Comparison of ENCODE assay signal across 4 fruit fly cellular contexts in genomic region chr4:1064219-1064618, dm6.
TF ChIP-seq lines count a peak whose summit lies in the region.

No protein-coding gene starts in this region.

- TF ChIP-seq CTCF in whole organism, embryonic (GFP tag; optimal IDR thresholded peaks at IDR 0.05; lab: Kevin White, UChicago) = no peak

TF ChIP-seq in whole organism, adult, 20 proteins besides CTCF, POLR2A, EP300 and RAD21:
- TF ChIP-seq CG14711 (tag; optimal IDR thresholded peaks at IDR 0.05; lab: Kevin White, UChicago) (no peak), CG7101 (tag; optimal IDR thresholded peaks at IDR 0.05; lab: Kevin White, UChicago) (peak; percentile 52), CG11617 (GFP tag; optimal IDR thresholded peaks at IDR 0.05; lab: Kevin White, UChicago) (peak; percentile 16), tj (GFP tag; optimal IDR thresholded peaks at IDR 0.05; lab: Kevin White, UChicago) (no peak), CG33017 (tag; optimal IDR thresholded peaks at IDR 0.05; lab: Kevin White, UChicago) (peak; percentile 48), cic (GFP tag; optimal IDR thresholded peaks at IDR 0.05; lab: Kevin White, UChicago) (no peak), kay (GFP tag; lab: Kevin White, UChicago; ENCODE audit: borderline replicate concordance) (peak; percentile 71), bab1 (GFP tag; optimal IDR thresholded peaks at IDR 0.05; lab: Kevin White, UChicago) (no peak), toe (GFP tag; optimal IDR thresholded peaks at IDR 0.05; lab: Kevin White, UChicago) (no peak), Hr96 (GFP tag; optimal IDR thresholded peaks at IDR 0.05; lab: Kevin White, UChicago) (no peak), cnc (optimal IDR thresholded peaks at IDR 0.05; lab: Kevin White, UChicago) (no peak), CG1620 (GFP tag; optimal IDR thresholded peaks at IDR 0.05; lab: Kevin White, UChicago) (no peak)

TF ChIP-seq in whole organism, embryonic, 481 proteins besides CTCF, POLR2A, EP300 and RAD21 (continues in another document):
- TF ChIP-seq CG11696 (GFP tag; IDR thresholded peaks at IDR 0.05; lab: Robert Waterston, UW) = no peak
- TF ChIP-seq hkb (optimal IDR thresholded peaks at IDR 0.05; lab: Kevin White, UChicago) = no peak
- 0 out of 2 replicates have a peak, but pooled peaks have one; percentile 38 for TF ChIP-seq hkb (GFP tag; IDR thresholded peaks at IDR 0.05; lab: Robert Waterston, UW)
- no peak for TF ChIP-seq aop (GFP tag; IDR thresholded peaks at IDR 0.05; lab: Robert Waterston, UW)
- TF ChIP-seq D19A (tag; optimal IDR thresholded peaks at IDR 0.05; lab: Kevin White, UChicago) = peak; percentile 44
- 0 out of 2 replicates have a peak, but pooled peaks have one; percentile 18 for TF ChIP-seq CG10366 (GFP tag; IDR thresholded peaks at IDR 0.05; lab: Robert Waterston, UW)
- peak; percentile 2 for TF ChIP-seq CG10209 (GFP tag; optimal IDR thresholded peaks at IDR 0.05; lab: Kevin White, UChicago)
- no peak for TF ChIP-seq Mrtf (GFP tag; IDR thresholded peaks at IDR 0.05; lab: Robert Waterston, UW)
- TF ChIP-seq fd96Cb (tag; optimal IDR thresholded peaks at IDR 0.05; lab: Kevin White, UChicago) = peak; percentile 31
- TF ChIP-seq wdn (GFP tag; IDR thresholded peaks at IDR 0.05; lab: Robert Waterston, UW) = no peak
- TF ChIP-seq CG13296 (GFP tag; optimal IDR thresholded peaks at IDR 0.05; lab: Kevin White, UChicago) = no peak
- peak; percentile 36 for TF ChIP-seq CG18262 (tag; optimal IDR thresholded peaks at IDR 0.05; lab: Kevin White, UChicago)
- no peak for TF ChIP-seq Hey (tag; optimal IDR thresholded peaks at IDR 0.05; lab: Kevin White, UChicago)
- no peak for TF ChIP-seq trh (GFP tag; optimal IDR thresholded peaks at IDR 0.05; lab: Kevin White, UChicago)
- peak; percentile 27 for TF ChIP-seq az2 (GFP tag; optimal IDR thresholded peaks at IDR 0.05; lab: Kevin White, UChicago)
- peak; percentile 32 for TF ChIP-seq row (GFP tag; IDR thresholded peaks at IDR 0.05; lab: Robert Waterston, UW)
- 0 out of 2 replicates have a peak, but pooled peaks have one; percentile 4 for TF ChIP-seq HLH3B (GFP tag; IDR thresholded peaks at IDR 0.05; lab: Robert Waterston, UW)
- no peak for TF ChIP-seq klu (GFP tag; IDR thresholded peaks at IDR 0.05; lab: Robert Waterston, UW)
- TF ChIP-seq stc (GFP tag; IDR thresholded peaks at IDR 0.05; lab: Robert Waterston, UW) = no peak
- TF ChIP-seq Sin3A (optimal IDR thresholded peaks at IDR 0.05; lab: Kevin White, UChicago) = no peak
- TF ChIP-seq CG1647 (GFP tag; optimal IDR thresholded peaks at IDR 0.05; lab: Kevin White, UChicago) = no peak
- TF ChIP-seq Fer3 (tag; optimal IDR thresholded peaks at IDR 0.05; lab: Kevin White, UChicago) = peak; percentile 35
- peak; percentile 38 for TF ChIP-seq dmrt11E (tag; optimal IDR thresholded peaks at IDR 0.05; lab: Kevin White, UChicago)
- TF ChIP-seq inv (GFP tag; IDR thresholded peaks at IDR 0.05; lab: Robert Waterston, UW; ENCODE audit: partially characterized antibody) = no peak
- TF ChIP-seq D (optimal IDR thresholded peaks at IDR 0.05; lab: Kevin White, UChicago) = no peak
- peak; percentile 14 for TF ChIP-seq D (GFP tag; optimal IDR thresholded peaks at IDR 0.05; lab: Kevin White, UChicago)
- no peak for TF ChIP-seq odd (GFP tag; optimal IDR thresholded peaks at IDR 0.05; lab: Kevin White, UChicago)

TF ChIP-seq in whole organism, prepupa, 60 proteins besides CTCF, POLR2A, EP300 and RAD21:
- TF ChIP-seq acj6 (GFP tag; optimal IDR thresholded peaks at IDR 0.05; lab: Kevin White, UChicago) = peak; percentile 26
- peak; percentile 27 for TF ChIP-seq Ets96B (tag; optimal IDR thresholded peaks at IDR 0.05; lab: Kevin White, UChicago)
- no peak for TF ChIP-seq CG6792 (GFP tag; optimal IDR thresholded peaks at IDR 0.05; lab: Kevin White, UChicago)
- TF ChIP-seq Blimp-1 (GFP tag; optimal IDR thresholded peaks at IDR 0.05; lab: Kevin White, UChicago) = no peak
- TF ChIP-seq achi (GFP tag; optimal IDR thresholded peaks at IDR 0.05; lab: Kevin White, UChicago) = peak; percentile 36
- TF ChIP-seq OdsH (GFP tag; optimal IDR thresholded peaks at IDR 0.05; lab: Kevin White, UChicago) = peak; percentile 46
- TF ChIP-seq esn (GFP tag; optimal IDR thresholded peaks at IDR 0.05; lab: Kevin White, UChicago) = peak; percentile 11
- peak; percentile 1 for TF ChIP-seq CG10631 (GFP tag; optimal IDR thresholded peaks at IDR 0.05; lab: Kevin White, UChicago)

TF ChIP-seq in whole organism, wandering third instar larva, 38 proteins besides CTCF, POLR2A, EP300 and RAD21:
- TF ChIP-seq psq (GFP tag; optimal IDR thresholded peaks at IDR 0.05; lab: Kevin White, UChicago) (peak; percentile 5), fru (GFP tag; optimal IDR thresholded peaks at IDR 0.05; lab: Kevin White, UChicago) (peak; percentile 12), dl (GFP tag; optimal IDR thresholded peaks at IDR 0.05; lab: Kevin White, UChicago; ENCODE audit: insufficient read depth in 1 of 2, partially characterized antibody in 2 of 2) (no peak)
